Fruit fly (Drosophila melanogaster) whole organism, prepupa: Measurements from ENCODE around the gene CG11584.

Experiments
- CG11294 ChIP-seq: fragments of 200-800 bp; sonication (Bioruptor generic); IDR thresholded peaks from 2 replicates; pipeline ENCODE4 v1.3.6; 2022; ENCODE audit warnings: missing biosample characterization, missing genetic modification characterization
- Eip75B ChIP-seq: fragments of 200-800 bp; sonication (Bioruptor generic); optimal IDR thresholded peaks from 3 replicates; lab custom pipeline; 2016; ENCODE audit warnings: missing biosample characterization, missing genetic modification characterization
- Ets21C ChIP-seq: fragments of 200-800 bp; sonication (Bioruptor generic); optimal IDR thresholded peaks from 3 replicates; lab custom pipeline; 2016; ENCODE audit warnings: missing biosample characterization, missing genetic modification characterization
- Gug ChIP-seq: fragments of 200-800 bp; sonication (Bioruptor generic); IDR thresholded peaks from 2 replicates; pipeline ENCODE4 v1.3.6; 2022; ENCODE audit warnings: missing biosample characterization, missing genetic modification characterization
- Sox15 ChIP-seq: fragments of 200-800 bp; sonication (Bioruptor generic); optimal IDR thresholded peaks from 3 replicates; lab custom pipeline; 2016; ENCODE audit warnings: missing biosample characterization, missing genetic modification characterization
- dsx ChIP-seq: fragments of 200-800 bp; optimal IDR thresholded peaks from 3 replicates; lab custom pipeline; 2019; ENCODE audit warnings: missing biosample characterization, mild to moderate bottlenecking, missing genetic modification characterization, moderate library complexity; ENCODE audit not compliant: poor library complexity, severe bottlenecking
- net ChIP-seq: fragments of 200-800 bp; sonication (Bioruptor generic); optimal IDR thresholded peaks from 3 replicates; lab custom pipeline; 2016; ENCODE audit warnings: missing biosample characterization, missing genetic modification characterization
- pdm3 ChIP-seq: fragments of 200-800 bp; sonication (Bioruptor generic); optimal IDR thresholded peaks from 3 replicates; lab custom pipeline; 2016; ENCODE audit warnings: missing biosample characterization, missing genetic modification characterization
- vri ChIP-seq: fragments of 200-800 bp; sonication (Bioruptor generic); optimal IDR thresholded peaks from 3 replicates; lab custom pipeline; 2016; ENCODE audit warnings: missing biosample characterization, mild to moderate bottlenecking, missing genetic modification characterization

- no peak for TF ChIP-seq Gug (GFP tag; lab: Robert Waterston, UW)
- TF ChIP-seq Sox15 (GFP tag; lab: Kevin White, UChicago), result no peak
- peak; percentile 11 for TF ChIP-seq vri
- TF ChIP-seq dsx (GFP tag; lab: Kevin White, UChicago), result peak; percentile 71
- TF ChIP-seq pdm3 (GFP tag; lab: Kevin White, UChicago), result peak; percentile 55
- no peak for TF ChIP-seq Eip75B (GFP tag; lab: Kevin White, UChicago)
- no peak for TF ChIP-seq net (GFP tag; lab: Kevin White, UChicago)
- no peak for TF ChIP-seq Ets21C (GFP tag; lab: Kevin White, UChicago)
- no peak for TF ChIP-seq CG11294 (GFP tag; lab: Robert Waterston, UW)
These were observed 30.6 kb downstream of the CG11584 start for dm6 chrX:14211250-14211944.
